Worm (Caenorhabditis elegans): ENCODE measurements around the gene Y55F3AM.13.
"Not testable (repeated sequence)": the region's sequence is repeated elsewhere in the genome, so short reads cannot be mapped to it uniquely, and the experiment has no call there.

The Y55F3AM.13 gene

ce11 chrIV:1063058-1063457 lies 6.9 kb upstream of the Y55F3AM.13 start:
- TF ChIP-seq hmbx-1 (tag; optimal IDR thresholded peaks at IDR 0.05) = no peak
- TF ChIP-seq ama-1 (optimal IDR thresholded peaks at IDR 0.05) = no peak
- TF ChIP-seq hmg-4 (GFP tag; optimal IDR thresholded peaks at IDR 0.05) = no peak
- TF ChIP-seq ets-7 (tag; optimal IDR thresholded peaks at IDR 0.05) = no peak
- TF ChIP-seq scrt-1 (GFP tag; IDR thresholded peaks at IDR 0.05) = no peak
- no peak for TF ChIP-seq F13C5.2 (tag; optimal IDR thresholded peaks at IDR 0.05)
- no peak for TF ChIP-seq pes-1 (GFP tag; IDR thresholded peaks at IDR 0.05)
- TF ChIP-seq tra-4 (tag; optimal IDR thresholded peaks at IDR 0.05) = no peak
- no peak for TF ChIP-seq ceh-36 (tag; optimal IDR thresholded peaks at IDR 0.05)
- no peak for TF ChIP-seq aly-1 (tag; optimal IDR thresholded peaks at IDR 0.05)
- no peak for TF ChIP-seq tbx-11 (GFP tag; IDR thresholded peaks at IDR 0.05)
- no peak for TF ChIP-seq B0310.2 (tag; optimal IDR thresholded peaks at IDR 0.05)
- TF ChIP-seq ceh-13 (GFP tag; optimal IDR thresholded peaks at IDR 0.05) = no peak
- no peak for TF ChIP-seq hnd-1 (tag; optimal IDR thresholded peaks at IDR 0.05)

- no peak for TF ChIP-seq hmbx-1 (tag; optimal IDR thresholded peaks at IDR 0.05)
- no peak for TF ChIP-seq tra-4 (tag; optimal IDR thresholded peaks at IDR 0.05)
- no peak for TF ChIP-seq pes-1 (GFP tag; IDR thresholded peaks at IDR 0.05)
- no peak for TF ChIP-seq F13C5.2 (tag; optimal IDR thresholded peaks at IDR 0.05)
- TF ChIP-seq sea-1 (GFP tag; conservative IDR thresholded peaks at IDR 0.05) = no peak
- TF ChIP-seq ceh-36 (tag; optimal IDR thresholded peaks at IDR 0.05) = no peak
- no peak for TF ChIP-seq ets-7 (tag; optimal IDR thresholded peaks at IDR 0.05)
- TF ChIP-seq ama-1 (optimal IDR thresholded peaks at IDR 0.05) = no peak
- TF ChIP-seq flt-1 (GFP tag; IDR thresholded peaks at IDR 0.05) = no peak
- no peak for TF ChIP-seq tbx-11 (GFP tag; IDR thresholded peaks at IDR 0.05)
- TF ChIP-seq hnd-1 (tag; optimal IDR thresholded peaks at IDR 0.05) = no peak
- TF ChIP-seq ceh-13 (GFP tag; optimal IDR thresholded peaks at IDR 0.05) = no peak
- no peak for TF ChIP-seq B0310.2 (tag; optimal IDR thresholded peaks at IDR 0.05)
- TF ChIP-seq hmg-4 (GFP tag; optimal IDR thresholded peaks at IDR 0.05) = no peak
- TF ChIP-seq scrt-1 (GFP tag; IDR thresholded peaks at IDR 0.05) = no peak
- TF ChIP-seq tbx-37 (GFP tag; conservative IDR thresholded peaks at IDR 0.05) = no peak
- no peak for TF ChIP-seq aly-1 (tag; optimal IDR thresholded peaks at IDR 0.05)
These were observed 2.4 kb upstream of the Y55F3AM.13 start for ce11 chrIV:1058504-1058903.

- TF ChIP-seq tra-4 (tag; optimal IDR thresholded peaks at IDR 0.05) = no peak
- no peak for TF ChIP-seq tbx-37 (GFP tag; conservative IDR thresholded peaks at IDR 0.05)
- TF ChIP-seq ceh-36 (tag; optimal IDR thresholded peaks at IDR 0.05) = no peak
- no peak for TF ChIP-seq ets-7 (tag; optimal IDR thresholded peaks at IDR 0.05)
These were observed 379 bp downstream of the Y55F3AM.13 start for ce11 chrIV:1055734-1056133.

- TF ChIP-seq tra-4 (tag; optimal IDR thresholded peaks at IDR 0.05) = peak; percentile 40
- TF ChIP-seq ets-7 (tag; optimal IDR thresholded peaks at IDR 0.05) = no peak
These were observed 1.4 kb downstream of the Y55F3AM.13 start, which contains the start of gene dcap-1 for ce11 chrIV:1054736-1055135. dcap-1 (minus strand) TSS chrIV:1054794.

ce11 chrIV:1053989-1054388 lies 2.1 kb downstream of the Y55F3AM.13 start:
- no peak for TF ChIP-seq tbx-37 (GFP tag; conservative IDR thresholded peaks at IDR 0.05)
- TF ChIP-seq sea-1 (GFP tag; conservative IDR thresholded peaks at IDR 0.05) = no peak
- TF ChIP-seq hmg-4 (GFP tag; optimal IDR thresholded peaks at IDR 0.05) = no peak
- TF ChIP-seq B0310.2 (tag; optimal IDR thresholded peaks at IDR 0.05) = no peak
- no peak for TF ChIP-seq tbx-11 (GFP tag; IDR thresholded peaks at IDR 0.05)
- no peak for TF ChIP-seq ama-1 (optimal IDR thresholded peaks at IDR 0.05)
- no peak for TF ChIP-seq ceh-36 (tag; optimal IDR thresholded peaks at IDR 0.05)

ce11 chrIV:1051636-1052133 lies 4.4 kb downstream of the Y55F3AM.13 start, which contains the start of gene Y55F3AM.21:
Y55F3AM.21 (minus strand) TSS chrIV:1051686.
- not testable (repeated sequence) for TF ChIP-seq ama-1 (optimal IDR thresholded peaks at IDR 0.05); tbx-37 (GFP tag; conservative IDR thresholded peaks at IDR 0.05); tra-4 (tag; optimal IDR thresholded peaks at IDR 0.05)

ce11 chrIV:1046996-1047395 lies 9.1 kb downstream of the Y55F3AM.13 start:
- TF ChIP-seq pes-1 (GFP tag; IDR thresholded peaks at IDR 0.05) (no peak), ceh-36 (tag; optimal IDR thresholded peaks at IDR 0.05) (no peak), tbx-11 (GFP tag; IDR thresholded peaks at IDR 0.05) (no peak), scrt-1 (GFP tag; IDR thresholded peaks at IDR 0.05) (no peak), B0310.2 (tag; optimal IDR thresholded peaks at IDR 0.05) (no peak), tra-4 (tag; optimal IDR thresholded peaks at IDR 0.05) (no peak), ceh-13 (GFP tag; optimal IDR thresholded peaks at IDR 0.05) (no peak), F13C5.2 (tag; optimal IDR thresholded peaks at IDR 0.05) (no peak), ama-1 (optimal IDR thresholded peaks at IDR 0.05) (no peak), tbx-37 (GFP tag; conservative IDR thresholded peaks at IDR 0.05) (no peak), hmg-4 (GFP tag; optimal IDR thresholded peaks at IDR 0.05) (no peak), aly-1 (tag; optimal IDR thresholded peaks at IDR 0.05) (no peak), sea-1 (GFP tag; conservative IDR thresholded peaks at IDR 0.05) (no peak), flt-1 (GFP tag; IDR thresholded peaks at IDR 0.05) (no peak), hmbx-1 (tag; optimal IDR thresholded peaks at IDR 0.05) (no peak), ets-7 (tag; optimal IDR thresholded peaks at IDR 0.05) (no peak), hnd-1 (tag; optimal IDR thresholded peaks at IDR 0.05) (no peak)

- TF ChIP-seq pes-1 (GFP tag; IDR thresholded peaks at IDR 0.05) = no peak
- no peak for TF ChIP-seq ceh-13 (GFP tag; optimal IDR thresholded peaks at IDR 0.05)
- no peak for TF ChIP-seq tbx-37 (GFP tag; conservative IDR thresholded peaks at IDR 0.05)
- TF ChIP-seq scrt-1 (GFP tag; IDR thresholded peaks at IDR 0.05) = no peak
These were observed 10.4 kb downstream of the Y55F3AM.13 start, which contains the start of gene srx-12 for ce11 chrIV:1045683-1046082. srx-12 (plus strand) TSS chrIV:1045983.
